Fruit fly (Drosophila melanogaster) whole organism, wandering third instar larva: ENCODE measurements around the gene Tctp.

ENCODE experiments used
- N ChIP-seq: fragments of >200 bp; optimal IDR thresholded peaks from 2 replicates; lab custom pipeline; 2018; ENCODE audit warnings: missing biosample characterization, missing external identifiers, missing genetic modification characterization
- OdsH ChIP-seq: fragments of 200-800 bp; sonication (Bioruptor generic); optimal IDR thresholded peaks from 2 replicates; lab custom pipeline; 2016; ENCODE audit warnings: missing biosample characterization, mild to moderate bottlenecking, missing genetic modification characterization
- usp ChIP-seq: fragments of >200 bp; optimal IDR thresholded peaks from 2 replicates; lab custom pipeline; 2017; ENCODE audit warnings: missing biosample characterization, missing genetic modification characterization

- no peak for TF ChIP-seq OdsH
- no peak for TF ChIP-seq N (GFP tag; lab: Kevin White, UChicago)
- no peak for TF ChIP-seq usp (GFP tag; lab: Kevin White, UChicago)
These were observed 37.4 kb upstream of the Tctp start, which contains the start of gene Ugt35A1 for dm6 chr3R:11172460-11173168.
